Worm (Caenorhabditis elegans) whole organism, L4 larva: Measurements from ENCODE around the gene gem-1.

Experiments
- F44E2.7 ChIP-seq: fragments of 200-800 bp; sonication (Bioruptor generic); IDR thresholded peaks from 2 replicates; pipeline ENCODE4 v2.1.2; 2022; ENCODE audit warnings: missing genetic modification characterization, missing compliant biosample characterization
- F49E8.2 ChIP-seq: sonication (generic microtip); optimal IDR thresholded peaks from 2 replicates; lab custom pipeline; 2016; ENCODE audit warnings: missing compliant biosample characterization, mild to moderate bottlenecking, missing genetic modification characterization, borderline replicate concordance
- T20F7.1 ChIP-seq: fragments of 200-800 bp; sonication (Bioruptor generic); optimal IDR thresholded peaks from 2 replicates; lab custom pipeline; 2018; ENCODE audit warnings: mild to moderate bottlenecking, missing genetic modification characterization, missing compliant biosample characterization
- T26A8.4 ChIP-seq: fragments of 200-800 bp; sonication (Bioruptor generic); IDR thresholded peaks from 2 replicates; pipeline ENCODE4 v1.3.6; 2022; ENCODE audit warnings: missing genetic modification characterization, missing compliant biosample characterization
- Y105C5A.15 ChIP-seq: fragments of 200-800 bp; sonication (Bioruptor generic); IDR thresholded peaks from 2 replicates; pipeline ENCODE4 v1.3.6; 2022; ENCODE audit warnings: missing genetic modification characterization, missing compliant biosample characterization
- Y48G9A.11 ChIP-seq: fragments of 200-800 bp; sonication (Bioruptor generic); IDR thresholded peaks from 2 replicates; pipeline ENCODE4 v1.3.6; 2022; ENCODE audit warnings: missing genetic modification reagents, missing genetic modification characterization, missing compliant biosample characterization
- aha-1 ChIP-seq: fragments of 150-350 bp; peaks from one replicate; lab custom pipeline; 2014; ENCODE audit warnings: missing biosample characterization, missing genetic modification characterization
- arid-1 ChIP-seq: fragments of 200-800 bp; sonication (Bioruptor generic); conservative IDR thresholded peaks from 2 replicates; pipeline ENCODE4 v1.3.6; 2022; ENCODE audit warnings: missing genetic modification reagents, missing genetic modification characterization, missing compliant biosample characterization
- ceh-20 ChIP-seq: fragments of 200-800 bp; sonication (Bioruptor generic); IDR thresholded peaks from 2 replicates; pipeline ENCODE4 v1.3.6; 2022; ENCODE audit warnings: missing genetic modification reagents, missing genetic modification characterization, missing compliant biosample characterization
- ceh-28 ChIP-seq: fragments of 150-350 bp; optimal IDR thresholded peaks from 2 replicates; lab custom pipeline; 2014; ENCODE audit warnings: missing biosample characterization, missing genetic modification reagents, missing genetic modification characterization
- ces-1 ChIP-seq: fragments of 150-350 bp; sonication (generic microtip); optimal IDR thresholded peaks from 4 replicates; lab custom pipeline; 2014; ENCODE audit warnings: missing biosample characterization, missing genetic modification reagents, missing genetic modification characterization
- cey-2 ChIP-seq: sonication (generic microtip); optimal IDR thresholded peaks from 3 replicates; lab custom pipeline; 2017; ENCODE audit warnings: missing genetic modification characterization, mild to moderate bottlenecking, missing compliant biosample characterization, antibody characterized with exemption, borderline replicate concordance; ENCODE audit not compliant: insufficient read depth
- ctbp-1 ChIP-seq: fragments of 200-800 bp; sonication (Bioruptor generic); IDR thresholded peaks from 2 replicates; pipeline ENCODE4 v1.3.6; 2022; ENCODE audit warnings: missing genetic modification reagents, missing genetic modification characterization, missing compliant biosample characterization
- daf-12 ChIP-seq: fragments of 150-350 bp; optimal IDR thresholded peaks from 2 replicates; lab custom pipeline; 2014; ENCODE audit warnings: missing biosample characterization, missing genetic modification reagents, missing genetic modification characterization
- daf-16 ChIP-seq, 3 experiments: sonication (generic microtip); optimal IDR thresholded peaks; 2 replicates each; lab custom pipeline; 2016 to 2017; ENCODE audit warnings: missing genetic modification characterization in 3 of 3, missing genetic modification reagents in 3 of 3, mild to moderate bottlenecking in 2 of 3, missing compliant biosample characterization in 2 of 3, missing biosample characterization in 1 of 3, moderate library complexity in 1 of 3
- daf-8 ChIP-seq: fragments of 200-800 bp; sonication (Bioruptor generic); IDR thresholded peaks from 2 replicates; pipeline ENCODE4 v1.3.6; 2022; ENCODE audit warnings: missing genetic modification characterization, missing compliant biosample characterization
- dmd-8 ChIP-seq: fragments of 200-800 bp; sonication (Bioruptor generic); IDR thresholded peaks from 2 replicates; pipeline ENCODE4 v1.3.6; 2022; ENCODE audit warnings: missing genetic modification characterization, missing compliant biosample characterization
- dve-1 ChIP-seq: sonication (generic microtip); optimal IDR thresholded peaks from 2 replicates; lab custom pipeline; 2017; ENCODE audit warnings: antibody characterized with exemption, mild to moderate bottlenecking, missing genetic modification characterization, missing compliant biosample characterization; ENCODE audit not compliant: insufficient read depth
- egl-27 ChIP-seq: sonication (generic microtip); optimal IDR thresholded peaks from 3 replicates; lab custom pipeline; 2017; ENCODE audit warnings: missing biosample characterization, missing genetic modification reagents, missing genetic modification characterization
- egl-43 ChIP-seq: fragments of 200-800 bp; sonication (Bioruptor generic); IDR thresholded peaks from 2 replicates; pipeline ENCODE4 v1.3.6; 2022; ENCODE audit warnings: missing genetic modification reagents, missing genetic modification characterization, missing compliant biosample characterization
- fkh-10 ChIP-seq: fragments of 150-350 bp; optimal IDR thresholded peaks from 2 replicates; lab custom pipeline; 2014; ENCODE audit warnings: missing biosample characterization, missing genetic modification reagents, missing genetic modification characterization
- gei-8 ChIP-seq: fragments of 200-800 bp; sonication (Bioruptor generic); optimal IDR thresholded peaks from 2 replicates; lab custom pipeline; 2018; ENCODE audit warnings: mild to moderate bottlenecking, missing genetic modification characterization, missing compliant biosample characterization
- hlh-30 ChIP-seq: sonication (generic microtip); optimal IDR thresholded peaks from 2 replicates; lab custom pipeline; 2017; ENCODE audit warnings: antibody characterized with exemption, mild to moderate bottlenecking, missing genetic modification characterization, missing compliant biosample characterization; ENCODE audit not compliant: insufficient read depth
- hmg-1.1 ChIP-seq: fragments of 200-800 bp; sonication (Bioruptor generic); IDR thresholded peaks from 2 replicates; pipeline ENCODE4 v1.3.6; 2022; ENCODE audit warnings: missing genetic modification reagents, missing genetic modification characterization, missing compliant biosample characterization
- jun-1 ChIP-seq: fragments of 150-350 bp; optimal IDR thresholded peaks from 2 replicates; lab custom pipeline; 2014; ENCODE audit warnings: missing biosample characterization, missing genetic modification reagents, missing genetic modification characterization
- lim-7 ChIP-seq: fragments of 200-800 bp; sonication (Bioruptor generic); IDR thresholded peaks from 2 replicates; pipeline ENCODE4 v1.3.6; 2022; ENCODE audit warnings: missing genetic modification characterization, missing compliant biosample characterization
- lin-38 ChIP-seq: fragments of 200-800 bp; sonication (Bioruptor generic); IDR thresholded peaks from 2 replicates; pipeline ENCODE4 v1.3.6; 2022; ENCODE audit warnings: missing genetic modification reagents, missing genetic modification characterization, missing compliant biosample characterization
- lin-39 ChIP-seq: fragments of 150-350 bp; optimal IDR thresholded peaks from 2 replicates; lab custom pipeline; 2014; ENCODE audit warnings: missing biosample characterization, missing genetic modification reagents, missing genetic modification characterization
- lir-3 ChIP-seq: sonication (generic microtip); optimal IDR thresholded peaks from 2 replicates; lab custom pipeline; 2016; ENCODE audit warnings: mild to moderate bottlenecking, missing genetic modification characterization, missing compliant biosample characterization
- lsy-2 ChIP-seq, 2 experiments: fragments of 150-350 bp in 1 of 2; sonication (generic microtip) in 1 of 2; optimal IDR thresholded peaks; 2 replicates each; lab custom pipeline; 2014 to 2017; ENCODE audit warnings: missing biosample characterization in 2 of 2, missing genetic modification characterization in 2 of 2
- madf-5 ChIP-seq, 2 experiments: fragments of 200-800 bp; sonication (Bioruptor generic); IDR thresholded peaks; 2 replicates each; pipeline ENCODE4 v1.3.6; 2022; ENCODE audit warnings: missing compliant biosample characterization in 2 of 2, missing genetic modification characterization in 2 of 2
- mdt-29 ChIP-seq: fragments of 200-800 bp; sonication (Bioruptor generic); IDR thresholded peaks from 2 replicates; pipeline ENCODE4 v1.3.6; 2022; ENCODE audit warnings: missing genetic modification reagents, missing genetic modification characterization, missing compliant biosample characterization
- nhr-10 ChIP-seq: fragments of 150-350 bp; optimal IDR thresholded peaks from 2 replicates; lab custom pipeline; 2014; ENCODE audit warnings: missing biosample characterization, missing genetic modification characterization
- nhr-11 ChIP-seq: fragments of 150-350 bp; optimal IDR thresholded peaks from 2 replicates; lab custom pipeline; 2014; ENCODE audit warnings: missing biosample characterization, missing genetic modification characterization
- nhr-111 ChIP-seq: fragments of 200-800 bp; sonication (Bioruptor generic); optimal IDR thresholded peaks from 2 replicates; lab custom pipeline; 2018; ENCODE audit warnings: mild to moderate bottlenecking, missing genetic modification characterization, missing compliant biosample characterization
- nhr-28 ChIP-seq: fragments of 150-350 bp; optimal IDR thresholded peaks from 2 replicates; lab custom pipeline; 2014; ENCODE audit warnings: missing biosample characterization, missing genetic modification characterization
- nhr-41 ChIP-seq: fragments of 200-800 bp; sonication (Bioruptor generic); IDR thresholded peaks from 2 replicates; pipeline ENCODE4 v1.3.6; 2022; ENCODE audit warnings: missing genetic modification reagents, missing genetic modification characterization, missing compliant biosample characterization
- nhr-77 ChIP-seq: fragments of 150-350 bp; optimal IDR thresholded peaks from 2 replicates; lab custom pipeline; 2014; ENCODE audit warnings: missing biosample characterization, missing genetic modification characterization
- pqm-1 ChIP-seq: sonication (generic microtip); optimal IDR thresholded peaks from 2 replicates; lab custom pipeline; 2017; ENCODE audit warnings: missing biosample characterization, missing genetic modification characterization
- saeg-2 ChIP-seq: fragments of 200-800 bp; sonication (Bioruptor generic); IDR thresholded peaks from 2 replicates; pipeline ENCODE4 v1.3.6; 2022; ENCODE audit warnings: missing genetic modification reagents, missing genetic modification characterization, missing compliant biosample characterization
- sdz-12 ChIP-seq: fragments of 200-800 bp; sonication (Bioruptor generic); optimal IDR thresholded peaks from 2 replicates; lab custom pipeline; 2018; ENCODE audit warnings: mild to moderate bottlenecking, missing genetic modification characterization, missing compliant biosample characterization
- snpc-1.2 ChIP-seq: fragments of 200-800 bp; sonication (Bioruptor generic); IDR thresholded peaks from 2 replicates; pipeline ENCODE4 v1.3.6; 2022; ENCODE audit warnings: missing genetic modification reagents, missing genetic modification characterization, missing compliant biosample characterization
- snpc-4 ChIP-seq: fragments of 150-350 bp; optimal IDR thresholded peaks from 2 replicates; lab custom pipeline; 2014; ENCODE audit warnings: missing biosample characterization, missing genetic modification characterization
- spr-1 ChIP-seq: sonication (generic microtip); optimal IDR thresholded peaks from 2 replicates; lab custom pipeline; 2016; ENCODE audit warnings: mild to moderate bottlenecking, missing genetic modification characterization, missing compliant biosample characterization
- tag-97 ChIP-seq: fragments of 200-800 bp; sonication (Bioruptor generic); IDR thresholded peaks from 2 replicates; pipeline ENCODE4 v1.3.6; 2022; ENCODE audit warnings: missing genetic modification characterization, missing compliant biosample characterization
- vab-7 ChIP-seq: fragments of 200-800 bp; sonication (Bioruptor generic); IDR thresholded peaks from 2 replicates; pipeline ENCODE4 v1.3.6; 2022; ENCODE audit warnings: missing genetic modification reagents, missing genetic modification characterization, missing compliant biosample characterization
- zag-1 ChIP-seq: fragments of 150-350 bp; optimal IDR thresholded peaks from 2 replicates; lab custom pipeline; 2014; ENCODE audit warnings: missing biosample characterization, missing genetic modification characterization
- zfp-3 ChIP-seq: fragments of 200-800 bp; sonication (Bioruptor generic); conservative IDR thresholded peaks from 2 replicates; pipeline ENCODE4 v1.3.6; 2022; ENCODE audit warnings: missing genetic modification reagents, missing genetic modification characterization, missing compliant biosample characterization
- ztf-11 ChIP-seq: fragments of 150-350 bp; optimal IDR thresholded peaks from 2 replicates; lab custom pipeline; 2014; ENCODE audit warnings: missing biosample characterization, missing genetic modification characterization
- ztf-7 ChIP-seq: fragments of 150-350 bp; optimal IDR thresholded peaks from 2 replicates; lab custom pipeline; 2014; ENCODE audit warnings: missing biosample characterization, missing genetic modification characterization

Gene gem-1

ce11 chrX:13354672-13355407 lies 22.0 kb downstream of the gem-1 start (continued):
- TF ChIP-seq egl-27 (tag; lab: Kevin White, UChicago) (no peak), ceh-28 (tag; lab: Kevin White, UChicago) (no peak), F49E8.2 (tag; lab: Kevin White, UChicago) (no peak), cey-2 (no peak), daf-8 (GFP tag; lab: Robert Waterston, UW) (no peak), zfp-3 (GFP tag; lab: Robert Waterston, UW) (no peak), nhr-11 (tag; lab: Kevin White, UChicago) (peak; percentile 90), mdt-29 (GFP tag; lab: Robert Waterston, UW) (no peak), nhr-111 (GFP tag; lab: Kevin White, UChicago) (no peak), zag-1 (tag; lab: Kevin White, UChicago) (no peak), daf-16 (GFP tag; optimal IDR thresholded peaks at IDR 0.05; lab: Kevin White, UChicago) (peak in 1 of 2 experiments; percentile 21), daf-16 (tag; optimal IDR thresholded peaks at IDR 0.05; lab: Kevin White, UChicago) (peak; percentile 61), daf-12 (tag; lab: Kevin White, UChicago) (no peak), ctbp-1 (GFP tag; lab: Robert Waterston, UW) (no peak), lsy-2 (tag; optimal IDR thresholded peaks at IDR 0.05; lab: Kevin White, UChicago) (peak in 1 of 2 experiments; percentile 27), T20F7.1 (GFP tag; lab: Kevin White, UChicago) (peak; percentile 9), ces-1 (no peak), T26A8.4 (GFP tag; lab: Robert Waterston, UW) (no peak; the same call in 1 of the 2 replicates), hlh-30 (peak; percentile 80), snpc-4 (tag; lab: Kevin White, UChicago) (no peak), jun-1 (tag; lab: Kevin White, UChicago) (no peak), ztf-7 (tag; lab: Kevin White, UChicago) (peak; percentile 68), Y48G9A.11 (GFP tag; lab: Robert Waterston, UW) (no peak), nhr-10 (tag; lab: Kevin White, UChicago) (no peak), lim-7 (no peak), ceh-20 (no peak), lin-39 (tag; lab: Kevin White, UChicago) (no peak), arid-1 (GFP tag; lab: Robert Waterston, UW) (no peak), hmg-1.1 (no peak), nhr-28 (tag; lab: Kevin White, UChicago) (peak; percentile 84), F44E2.7 (no peak), spr-1 (tag; lab: Kevin White, UChicago) (no peak), nhr-41 (GFP tag; lab: Robert Waterston, UW) (no peak), vab-7 (no peak), sdz-12 (GFP tag; lab: Kevin White, UChicago) (no peak), tag-97 (GFP tag; lab: Robert Waterston, UW) (no peak), saeg-2 (GFP tag; lab: Robert Waterston, UW) (no peak), dve-1 (tag; lab: Kevin White, UChicago) (peak; percentile 73), Y105C5A.15 (no peak), pqm-1 (tag; lab: Kevin White, UChicago) (no peak), fkh-10 (no peak), nhr-77 (tag; lab: Kevin White, UChicago) (peak; percentile 11), madf-5 (GFP tag; IDR thresholded peaks at IDR 0.05; lab: Robert Waterston, UW) (no peak), egl-43 (GFP tag; lab: Robert Waterston, UW) (no peak), aha-1 (peak; percentile 98), lin-38 (GFP tag; lab: Robert Waterston, UW) (no peak), gei-8 (GFP tag; lab: Kevin White, UChicago) (peak; percentile 74), ztf-11 (no peak), snpc-1.2 (no peak), lir-3 (tag; lab: Kevin White, UChicago) (no peak), dmd-8 (GFP tag; lab: Robert Waterston, UW) (no peak)
